Fruit fly (Drosophila melanogaster) whole organism: ENCODE measurements around the gene CG13272.

Source experiments
- CG8478 ChIP-seq: fragments of >200 bp; optimal IDR thresholded peaks from 2 replicates; lab custom pipeline; 2018; ENCODE audit warnings: inconsistent platforms
- Dll ChIP-seq: fragments of >200 bp; optimal IDR thresholded peaks from 2 replicates; lab custom pipeline; 2017
- EcR ChIP-seq, 2 experiments: fragments of >200 bp; optimal IDR thresholded peaks; 2 replicates each; lab custom pipeline; 2017; ENCODE audit warnings: missing biosample characterization in 2 of 2, missing genetic modification characterization in 2 of 2, missing genetic modification reagents in 2 of 2
- usp ChIP-seq: fragments of >200 bp; optimal IDR thresholded peaks from 2 replicates; lab custom pipeline; 2017; ENCODE audit warnings: missing biosample characterization, missing genetic modification characterization, mixed read lengths

DNA sequence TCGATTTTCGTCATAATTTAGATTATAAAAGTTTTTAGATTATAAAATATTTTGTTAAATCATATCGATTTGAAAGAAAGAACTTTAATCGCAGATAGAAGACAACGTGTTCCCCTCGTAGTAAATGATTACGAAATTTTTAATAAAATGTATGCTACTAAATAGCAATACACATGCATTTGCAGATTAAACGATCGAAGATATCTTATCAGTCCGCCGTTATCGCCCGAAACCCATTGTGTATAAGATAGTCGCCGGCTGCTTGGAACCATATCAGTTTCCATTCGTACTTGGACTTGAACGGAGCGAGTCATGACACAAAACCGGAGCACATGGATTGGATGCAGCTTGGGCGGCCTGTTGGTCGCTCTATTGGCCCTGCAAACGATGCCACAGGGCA is 5.2 kb upstream of the CG13272 start:
- TF ChIP-seq CG8478 (lab: Kevin White, UChicago) (no peak), Dll (lab: Kevin White, UChicago) (no peak), EcR (GFP tag; optimal IDR thresholded peaks at IDR 0.05; lab: Kevin White, UChicago) (no peak), usp (GFP tag; lab: Kevin White, UChicago) (no peak)
